Fruit fly (Drosophila melanogaster) whole organism, embryonic: ENCODE data around the gene Rpn9.

ENCODE experiments used
- CG11504 ChIP-seq: fragments of 200-800 bp; sonication (Bioruptor generic); optimal IDR thresholded peaks from 3 replicates; lab custom pipeline; 2019; ENCODE audit warnings: missing biosample characterization, mild to moderate bottlenecking, missing genetic modification characterization, moderate library complexity
- CG12155 ChIP-seq: fragments of 200-800 bp; sonication (Bioruptor generic); optimal IDR thresholded peaks from 3 replicates; lab custom pipeline; 2016; ENCODE audit warnings: missing biosample characterization, missing genetic modification characterization
- CG12391 ChIP-seq: fragments of 200-800 bp; sonication (Bioruptor generic); optimal IDR thresholded peaks from 3 replicates; lab custom pipeline; 2018; ENCODE audit warnings: missing biosample characterization, mild to moderate bottlenecking, missing genetic modification characterization, moderate library complexity
- CG12659 ChIP-seq: fragments of 200-800 bp; sonication (Bioruptor generic); optimal IDR thresholded peaks from 3 replicates; lab custom pipeline; 2017; ENCODE audit warnings: mild to moderate bottlenecking, missing biosample characterization, missing genetic modification reagents, missing genetic modification characterization
- CG12744 ChIP-seq: fragments of 200-800 bp; sonication (Bioruptor generic); optimal IDR thresholded peaks from 2 replicates; lab custom pipeline; 2016; ENCODE audit warnings: missing biosample characterization, missing genetic modification characterization
- CG12769 ChIP-seq: fragments of 200-800 bp; sonication (Bioruptor generic); optimal IDR thresholded peaks from 2 replicates; lab custom pipeline; 2019; ENCODE audit warnings: missing biosample characterization, mild to moderate bottlenecking, missing genetic modification characterization, moderate library complexity
- CG13775 ChIP-seq: fragments of 200-800 bp; sonication (Bioruptor generic); optimal IDR thresholded peaks from 3 replicates; lab custom pipeline; 2017; ENCODE audit warnings: missing biosample characterization, mild to moderate bottlenecking, missing genetic modification characterization
- CG13894 ChIP-seq: fragments of 200-800 bp; sonication (Bioruptor generic); optimal IDR thresholded peaks from 3 replicates; lab custom pipeline; 2018; ENCODE audit warnings: missing biosample characterization, mild to moderate bottlenecking, missing genetic modification characterization, moderate library complexity
- CG14014 ChIP-seq: fragments of 200-800 bp; sonication (Bioruptor generic); IDR thresholded peaks from 2 replicates; pipeline ENCODE4 v1.3.6; 2022; ENCODE audit warnings: missing biosample characterization, missing genetic modification characterization
- CG15514 ChIP-seq: fragments of 200-800 bp; sonication (Bioruptor generic); optimal IDR thresholded peaks from 3 replicates; lab custom pipeline; 2017; ENCODE audit warnings: missing biosample characterization, missing genetic modification characterization, mild to moderate bottlenecking, moderate library complexity, missing genetic modification reagents
- CG17612 ChIP-seq: fragments of 200-800 bp; sonication (Bioruptor generic); IDR thresholded peaks from 2 replicates; pipeline ENCODE4 v1.3.6; 2022; ENCODE audit warnings: missing biosample characterization, missing genetic modification characterization
- CG18599 ChIP-seq: fragments of 200-800 bp; sonication (Bioruptor generic); optimal IDR thresholded peaks from 3 replicates; lab custom pipeline; 2017; ENCODE audit warnings: missing biosample characterization, missing genetic modification characterization, mild to moderate bottlenecking, moderate library complexity, missing genetic modification reagents
- CG2712 ChIP-seq: fragments of 200-800 bp; optimal IDR thresholded peaks from 3 replicates; lab custom pipeline; 2019; ENCODE audit warnings: missing biosample characterization, mild to moderate bottlenecking, missing genetic modification characterization, moderate library complexity
- CG2889 ChIP-seq: fragments of 200-800 bp; sonication (Bioruptor generic); IDR thresholded peaks from 3 replicates; pipeline ENCODE4 v1.3.6; 2022; ENCODE audit warnings: missing biosample characterization, missing genetic modification characterization
- CG30431 ChIP-seq: fragments of 200-800 bp; sonication (Bioruptor generic); optimal IDR thresholded peaks from 2 replicates; lab custom pipeline; 2017; ENCODE audit warnings: missing biosample characterization, missing genetic modification characterization
- CG4328 ChIP-seq: fragments of 200-800 bp; sonication (Bioruptor generic); optimal IDR thresholded peaks from 3 replicates; lab custom pipeline; 2017; ENCODE audit warnings: missing biosample characterization, missing genetic modification reagents, missing genetic modification characterization
- CG4617 ChIP-seq: fragments of 200-800 bp; sonication (Bioruptor generic); optimal IDR thresholded peaks from 3 replicates; lab custom pipeline; 2016; ENCODE audit warnings: missing biosample characterization, missing genetic modification characterization, borderline replicate concordance
- CG6254 ChIP-seq: fragments of 200-800 bp; sonication (Bioruptor generic); optimal IDR thresholded peaks from 3 replicates; lab custom pipeline; 2017; ENCODE audit warnings: mild to moderate bottlenecking, missing biosample characterization, missing genetic modification reagents, missing genetic modification characterization
- CG6689 ChIP-seq: fragments of 200-800 bp; sonication (Bioruptor generic); IDR thresholded peaks from 2 replicates; pipeline ENCODE4 v1.3.6; 2022; ENCODE audit warnings: missing biosample characterization, missing genetic modification characterization
- CG8765 ChIP-seq: fragments of 200-800 bp; sonication (Bioruptor generic); IDR thresholded peaks from 2 replicates; pipeline ENCODE4 v1.3.6; 2022; ENCODE audit warnings: missing biosample characterization, missing genetic modification characterization
- CTCF ChIP-seq: fragments of 200-800 bp; sonication (Bioruptor generic); optimal IDR thresholded peaks from 2 replicates; lab custom pipeline; 2017; ENCODE audit warnings: missing biosample characterization, mild to moderate bottlenecking, missing genetic modification characterization, moderate library complexity
- Dfd ChIP-seq, 2 experiments: fragments of >200 bp; optimal IDR thresholded peaks; 2 replicates each; lab custom pipeline; 2017; ENCODE audit warnings: missing biosample characterization in 2 of 2, missing genetic modification characterization in 2 of 2
- Dp ChIP-seq: fragments of 200-800 bp; sonication (Bioruptor generic); optimal IDR thresholded peaks from 2 replicates; lab custom pipeline; 2018; ENCODE audit warnings: missing biosample characterization, mild to moderate bottlenecking, missing genetic modification characterization, moderate library complexity
- Fer3 ChIP-seq: fragments of 200-800 bp; sonication (Bioruptor generic); optimal IDR thresholded peaks from 2 replicates; lab custom pipeline; 2018; ENCODE audit warnings: missing biosample characterization, mild to moderate bottlenecking, missing genetic modification characterization, moderate library complexity
- Gsc ChIP-seq: fragments of 200-800 bp; sonication (Bioruptor generic); IDR thresholded peaks from 2 replicates; pipeline ENCODE4 v1.3.6; 2022; ENCODE audit warnings: missing biosample characterization, missing genetic modification characterization
- HLH3B ChIP-seq: fragments of 200-800 bp; sonication (Bioruptor generic); IDR thresholded peaks from 2 replicates; pipeline ENCODE4 v1.3.6; 2022; ENCODE audit warnings: missing biosample characterization, missing genetic modification characterization
- Hr39 ChIP-seq: fragments of >200 bp; optimal IDR thresholded peaks from 2 replicates; lab custom pipeline; 2017
- Jarid2 ChIP-seq: fragments of 200-800 bp; sonication (Bioruptor generic); optimal IDR thresholded peaks from 3 replicates; lab custom pipeline; 2017; ENCODE audit warnings: mild to moderate bottlenecking, missing biosample characterization, missing genetic modification reagents, missing genetic modification characterization
- MBD-R2 ChIP-seq: fragments of 200-800 bp; sonication (Bioruptor generic); IDR thresholded peaks from 2 replicates; pipeline ENCODE4 v1.3.6; 2022; ENCODE audit warnings: missing biosample characterization, missing genetic modification characterization
- Meics ChIP-seq: fragments of 200-800 bp; sonication (Bioruptor generic); optimal IDR thresholded peaks from 2 replicates; lab custom pipeline; 2017; ENCODE audit warnings: missing biosample characterization, mild to moderate bottlenecking, missing genetic modification characterization
- Nf-YC ChIP-seq: fragments of 200-800 bp; optimal IDR thresholded peaks from 3 replicates; lab custom pipeline; 2019; ENCODE audit warnings: missing biosample characterization, mild to moderate bottlenecking, missing genetic modification characterization, moderate library complexity
- NfI ChIP-seq: fragments of 200-800 bp; sonication (Bioruptor generic); optimal IDR thresholded peaks from 3 replicates; lab custom pipeline; 2018; ENCODE audit warnings: missing biosample characterization, mild to moderate bottlenecking, missing genetic modification characterization, moderate library complexity
- Opbp ChIP-seq: fragments of 200-800 bp; sonication (Bioruptor generic); IDR thresholded peaks from 3 replicates; pipeline ENCODE4 v1.3.6; 2022; ENCODE audit warnings: missing biosample characterization, missing genetic modification characterization; ENCODE audit not compliant: partially characterized antibody
- Sox100B ChIP-seq: fragments of 200-800 bp; sonication (Bioruptor generic); optimal IDR thresholded peaks from 3 replicates; lab custom pipeline; 2018; ENCODE audit warnings: missing biosample characterization, mild to moderate bottlenecking, missing genetic modification characterization
- Sry-δ ChIP-seq: fragments of 200-800 bp; sonication (Bioruptor generic); optimal IDR thresholded peaks from 2 replicates; lab custom pipeline; 2016; ENCODE audit warnings: missing biosample characterization, missing genetic modification characterization
- ci ChIP-seq: fragments of 200-800 bp; sonication (Bioruptor generic); IDR thresholded peaks from 3 replicates; pipeline ENCODE4 v1.3.6; 2022; ENCODE audit warnings: missing biosample characterization, missing genetic modification characterization
- esg ChIP-seq: fragments of 200-800 bp; sonication (Bioruptor generic); conservative IDR thresholded peaks from 2 replicates; pipeline ENCODE4 v1.3.6; 2022; ENCODE audit warnings: missing biosample characterization, missing genetic modification characterization
- eyg ChIP-seq: fragments of 200-800 bp; sonication (Bioruptor generic); optimal IDR thresholded peaks from 3 replicates; lab custom pipeline; 2016; ENCODE audit warnings: missing biosample characterization, missing genetic modification characterization
- fd102C ChIP-seq: fragments of 200-800 bp; sonication (Bioruptor generic); optimal IDR thresholded peaks from 2 replicates; lab custom pipeline; 2018; ENCODE audit warnings: missing biosample characterization, mild to moderate bottlenecking, missing genetic modification characterization, moderate library complexity
- grn ChIP-seq: fragments of 200-800 bp; sonication (Bioruptor generic); optimal IDR thresholded peaks from 3 replicates; lab custom pipeline; 2017; ENCODE audit warnings: missing biosample characterization, missing genetic modification characterization
- gsb-n ChIP-seq: fragments of 200-800 bp; sonication (Bioruptor generic); optimal IDR thresholded peaks from 3 replicates; lab custom pipeline; 2018; ENCODE audit warnings: missing biosample characterization, mild to moderate bottlenecking, missing genetic modification characterization
- klu ChIP-seq: fragments of 200-800 bp; sonication (Bioruptor generic); IDR thresholded peaks from 2 replicates; pipeline ENCODE4 v1.3.6; 2022; ENCODE audit warnings: missing biosample characterization, missing genetic modification characterization
- lbe ChIP-seq: fragments of 200-800 bp; sonication (Bioruptor generic); optimal IDR thresholded peaks from 2 replicates; lab custom pipeline; 2016; ENCODE audit warnings: missing biosample characterization, mild to moderate bottlenecking, missing genetic modification characterization
- lola ChIP-seq, 3 experiments: fragments of >200 bp in 2 of 3; fragments of 200-800 bp in 1 of 3; sonication (Bioruptor generic) in 1 of 3; optimal IDR thresholded peaks; 2 replicates each; lab custom pipeline; 2017 to 2019; ENCODE audit warnings: missing biosample characterization in 3 of 3, missing genetic modification characterization in 3 of 3, mild to moderate bottlenecking in 1 of 3, moderate library complexity in 1 of 3
- lov ChIP-seq, 2 experiments: fragments of 200-800 bp in 1 of 2; fragments of >200 bp in 1 of 2; sonication (Bioruptor generic) in 1 of 2; IDR thresholded peaks in 1 of 2; optimal IDR thresholded peaks in 1 of 2; 2 replicates in 1 of 2; 3 replicates in 1 of 2; pipeline versions ENCODE4 v1.3.6 to Lab custom; 2017 to 2022; ENCODE audit warnings: missing biosample characterization in 1 of 2, missing genetic modification characterization in 1 of 2
- nerfin-1 ChIP-seq: fragments of 200-800 bp; sonication (Bioruptor generic); optimal IDR thresholded peaks from 3 replicates; lab custom pipeline; 2019; ENCODE audit warnings: missing biosample characterization, mild to moderate bottlenecking, missing genetic modification characterization, moderate library complexity
- nerfin-2 ChIP-seq: fragments of 200-800 bp; sonication (Bioruptor generic); IDR thresholded peaks from 2 replicates; pipeline ENCODE4 v1.3.6; 2022; ENCODE audit warnings: missing biosample characterization, missing genetic modification characterization; ENCODE audit not compliant: partially characterized antibody
- onecut ChIP-seq: fragments of 200-800 bp; sonication (Bioruptor generic); IDR thresholded peaks from 2 replicates; pipeline ENCODE4 v1.3.6; 2022; ENCODE audit warnings: missing biosample characterization, missing genetic modification characterization
- p53 ChIP-seq: fragments of 200-800 bp; sonication (Bioruptor generic); optimal IDR thresholded peaks from 2 replicates; lab custom pipeline; 2016; ENCODE audit warnings: missing biosample characterization, missing genetic modification characterization
- stwl ChIP-seq: fragments of 200-800 bp; sonication (Bioruptor generic); optimal IDR thresholded peaks from 3 replicates; lab custom pipeline; 2018; ENCODE audit warnings: missing biosample characterization, mild to moderate bottlenecking, missing genetic modification characterization, moderate library complexity
- ttk ChIP-seq: fragments of 200-800 bp; sonication (Bioruptor generic); IDR thresholded peaks from 2 replicates; pipeline ENCODE4 v2.1.2; 2022; ENCODE audit warnings: missing biosample characterization, missing genetic modification characterization

Gene Rpn9

DNA sequence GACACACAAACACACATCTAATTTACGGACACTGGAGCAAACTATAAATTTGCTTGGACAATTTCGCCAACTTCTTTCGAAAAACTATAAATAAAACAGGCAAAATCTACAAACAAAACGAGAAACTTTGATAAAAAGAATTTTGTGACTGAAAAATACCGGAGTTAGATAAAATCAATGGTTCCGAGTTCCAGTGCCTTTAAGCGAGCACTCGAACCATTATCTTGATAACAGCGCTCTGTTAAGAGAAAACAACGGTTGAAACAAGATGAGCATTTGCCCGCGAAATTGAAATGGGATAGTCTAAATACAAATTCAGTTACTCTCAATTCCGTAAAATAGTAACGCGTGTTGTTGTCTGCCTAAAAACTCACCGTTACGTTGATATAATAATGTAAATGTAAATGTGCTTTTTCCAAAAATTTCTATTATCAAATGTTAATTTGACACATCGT lies 38.7 kb downstream of the Rpn9 start, which contains the start of gene CG10254 (continued):
- TF ChIP-seq Dfd (GFP tag; optimal IDR thresholded peaks at IDR 0.05; lab: Kevin White, UChicago) (no peak), Sry-δ (GFP tag; lab: Kevin White, UChicago) (no peak), CG6689 (GFP tag; lab: Robert Waterston, UW) (no peak), CG2712 (tag; lab: Kevin White, UChicago) (no peak), Nf-YC (tag; lab: Kevin White, UChicago) (no peak), CG8765 (GFP tag; lab: Robert Waterston, UW) (no peak), CG13894 (no peak), Fer3 (tag; lab: Kevin White, UChicago) (no peak), eyg (GFP tag; lab: Kevin White, UChicago) (no peak), CG17612 (GFP tag; lab: Robert Waterston, UW) (no peak), Opbp (GFP tag; lab: Robert Waterston, UW) (no peak), CG4328 (GFP tag; lab: Kevin White, UChicago) (no peak), CG12659 (GFP tag; lab: Kevin White, UChicago) (peak; percentile 35), CG13775 (GFP tag; lab: Kevin White, UChicago) (no peak), ci (GFP tag; lab: Robert Waterston, UW) (no peak), p53 (GFP tag; lab: Kevin White, UChicago) (no peak), MBD-R2 (GFP tag; lab: Robert Waterston, UW) (peak; percentile 48), lola (GFP tag; optimal IDR thresholded peaks at IDR 0.05; lab: Kevin White, UChicago) (no peak), ttk (no peak), gsb-n (tag; lab: Kevin White, UChicago) (no peak), Jarid2 (GFP tag; lab: Kevin White, UChicago) (no peak), CG2889 (no peak), CG12155 (GFP tag; lab: Kevin White, UChicago) (no peak), nerfin-1 (tag; lab: Kevin White, UChicago) (no peak), klu (no peak), nerfin-2 (no peak), CG4617 (GFP tag; lab: Kevin White, UChicago) (peak; percentile 52), Sox100B (GFP tag; lab: Kevin White, UChicago) (no peak), CG30431 (GFP tag; lab: Kevin White, UChicago) (no peak), CG12391 (tag; lab: Kevin White, UChicago) (no peak), NfI (GFP tag; lab: Kevin White, UChicago) (no peak), Gsc (no peak), Dp (peak; percentile 83), CG6254 (no peak), HLH3B (GFP tag; lab: Robert Waterston, UW) (no peak), lbe (no peak), esg (GFP tag; lab: Robert Waterston, UW) (no peak), lov (optimal IDR thresholded peaks at IDR 0.05; lab: Kevin White, UChicago) (no peak), lov (GFP tag; IDR thresholded peaks at IDR 0.05; lab: Robert Waterston, UW) (no peak), onecut (GFP tag; lab: Robert Waterston, UW) (peak; percentile 64; the same call in 1 of the 2 replicates), CG12769 (no peak), grn (GFP tag; lab: Kevin White, UChicago) (peak; percentile 95), CG11504 (no peak), stwl (tag; lab: Kevin White, UChicago) (peak; percentile 38), Meics (GFP tag; lab: Kevin White, UChicago) (no peak), CTCF (GFP tag; lab: Kevin White, UChicago) (peak; percentile 73), CG18599 (GFP tag; lab: Kevin White, UChicago) (no peak), CG14014 (GFP tag; lab: Robert Waterston, UW) (no peak), CG12744 (GFP tag; lab: Kevin White, UChicago) (no peak), fd102C (GFP tag; lab: Kevin White, UChicago) (no peak), Hr39 (no peak), CG15514 (GFP tag; lab: Kevin White, UChicago) (peak; percentile 99)
